Worm (Caenorhabditis elegans): ENCODE results near the gene T25F10.4.

The T25F10.4 gene

ce11 chrV:6803992-6804391 lies 41.7 kb upstream of the T25F10.4 start, which contains the start of gene dmsr-11:
Gene dmsr-11, minus strand, starts transcription at chrV:6804092.
- TF ChIP-seq ceh-28 (tag; optimal IDR thresholded peaks at IDR 0.05) (no peak), nhr-237 (tag; optimal IDR thresholded peaks at IDR 0.05) (no peak), nhr-23 (tag; optimal IDR thresholded peaks at IDR 0.05) (no peak), elt-3 (tag; optimal IDR thresholded peaks at IDR 0.05) (no peak), ZK546.5 (tag; optimal IDR thresholded peaks at IDR 0.05) (no peak), zag-1 (tag; optimal IDR thresholded peaks at IDR 0.05) (no peak), jun-1 (tag; optimal IDR thresholded peaks at IDR 0.05) (no peak), ztf-11 (tag; optimal IDR thresholded peaks at IDR 0.05) (no peak), nfya-1 (tag; optimal IDR thresholded peaks at IDR 0.05; ENCODE audit: insufficient read depth) (no peak), pha-4 (tag; optimal IDR thresholded peaks at IDR 0.05) (no peak)

ce11 chrV:6801850-6802249 lies 39.6 kb upstream of the T25F10.4 start, which contains the start of gene dmsr-10:
Gene dmsr-10, minus strand, starts transcription at chrV:6801950.
- TF ChIP-seq unc-62 (GFP tag; optimal IDR thresholded peaks at IDR 0.05) (no peak), ama-1 (optimal IDR thresholded peaks at IDR 0.05) (no peak)

- TF ChIP-seq nfya-1 (tag; optimal IDR thresholded peaks at IDR 0.05; ENCODE audit: insufficient read depth) (no peak), skn-1 (tag; optimal IDR thresholded peaks at IDR 0.05) (no peak), nhr-67 (tag; optimal IDR thresholded peaks at IDR 0.05) (no peak)
These were observed 37.3 kb upstream of the T25F10.4 start, which contains the start of gene dmsr-9 for ce11 chrV:6799564-6799963. Gene dmsr-9, minus strand, starts transcription at chrV:6799664.

- TF ChIP-seq egl-5 (tag; optimal IDR thresholded peaks at IDR 0.05) (peak; percentile 47), ZK546.5 (tag; optimal IDR thresholded peaks at IDR 0.05) (no peak), hmg-11 (tag; optimal IDR thresholded peaks at IDR 0.05) (peak; percentile 88), nhr-23 (tag; optimal IDR thresholded peaks at IDR 0.05) (peak; percentile 65), pqm-1 (tag; optimal IDR thresholded peaks at IDR 0.05) (no peak), elt-2 (tag; optimal IDR thresholded peaks at IDR 0.05) (peak; percentile 16), pha-4 (tag; optimal IDR thresholded peaks at IDR 0.05) (peak; percentile 58), R02D3.7 (tag; optimal IDR thresholded peaks at IDR 0.05) (peak; percentile 10), ztf-11 (tag; optimal IDR thresholded peaks at IDR 0.05) (no peak), snpc-4 (tag; optimal IDR thresholded peaks at IDR 0.05) (peak; percentile 11), lin-39 (tag; optimal IDR thresholded peaks at IDR 0.05) (peak; percentile 83), jun-1 (tag; optimal IDR thresholded peaks at IDR 0.05) (no peak), nfya-1 (tag; optimal IDR thresholded peaks at IDR 0.05; ENCODE audit: insufficient read depth) (peak; percentile 63)
These were observed 34.6 kb upstream of the T25F10.4 start for ce11 chrV:6796894-6797293.

DNA sequence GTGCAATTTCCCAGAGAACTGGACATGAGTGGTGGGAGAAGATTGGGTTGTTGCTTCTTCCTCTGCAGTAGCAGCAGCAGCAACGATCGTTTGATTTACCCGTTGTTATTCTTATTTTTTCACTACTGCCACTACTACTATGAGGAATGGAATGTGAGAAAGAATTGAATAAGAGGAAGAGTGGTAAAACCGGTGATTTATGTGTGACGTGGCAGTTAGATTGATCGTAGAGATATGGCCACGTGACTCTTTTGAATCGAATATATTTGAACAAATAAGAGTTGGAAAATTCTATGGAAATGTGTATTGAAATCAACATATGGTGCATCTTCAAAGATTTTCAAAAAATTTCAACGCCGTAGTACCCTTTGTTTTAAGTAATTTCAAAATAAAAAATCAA lies 34.0 kb upstream of the T25F10.4 start:
- TF ChIP-seq fkh-2 (tag; optimal IDR thresholded peaks at IDR 0.05) (no peak), lin-15B (tag; optimal IDR thresholded peaks at IDR 0.05) (no peak), eor-1 (tag; optimal IDR thresholded peaks at IDR 0.05) (no peak), ceh-9 (tag; optimal IDR thresholded peaks at IDR 0.05) (no peak), elt-3 (tag; optimal IDR thresholded peaks at IDR 0.05) (no peak), ceh-82 (tag; optimal IDR thresholded peaks at IDR 0.05) (no peak), skn-1 (tag; optimal IDR thresholded peaks at IDR 0.05) (no peak), lsy-12 (tag; optimal IDR thresholded peaks at IDR 0.05) (no peak), ztf-4 (tag; optimal IDR thresholded peaks at IDR 0.05) (no peak), aly-2 (tag; optimal IDR thresholded peaks at IDR 0.05) (no peak), daf-12 (tag; optimal IDR thresholded peaks at IDR 0.05) (no peak), ztf-11 (tag; optimal IDR thresholded peaks at IDR 0.05) (no peak), elt-2 (tag; optimal IDR thresholded peaks at IDR 0.05) (no peak)

DNA sequence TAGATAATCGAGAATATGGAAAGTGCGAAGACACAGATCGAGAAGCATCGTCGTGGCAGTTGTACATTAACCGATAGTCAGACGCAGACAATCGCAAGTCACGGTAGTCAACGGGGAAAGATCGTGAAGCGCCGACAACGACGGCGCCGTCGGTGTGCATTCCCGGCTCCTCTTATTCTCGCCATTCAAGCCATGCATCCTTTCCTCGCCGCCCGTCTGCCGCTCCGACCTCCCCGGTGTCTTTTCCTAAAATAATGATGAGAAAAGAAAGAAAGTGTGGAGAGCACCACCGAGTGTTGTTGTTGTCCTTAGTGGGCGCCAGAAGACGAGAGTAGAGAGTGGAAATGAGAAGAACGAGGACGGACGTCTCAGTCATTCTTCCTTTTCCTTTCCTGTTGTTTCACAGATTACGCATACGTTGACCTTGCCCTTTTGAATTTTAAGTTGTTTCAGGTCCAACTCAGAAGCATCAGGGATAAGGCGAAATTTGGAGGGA lies 31.5 kb upstream of the T25F10.4 start, which contains the start of gene ZC404.1:
TSS of gene ZC404.1 (plus strand) at position 446 of the 496 bp plus-strand sequence.
- TF ChIP-seq snpc-4 (tag; optimal IDR thresholded peaks at IDR 0.05) (peak; percentile 71), sea-2 (GFP tag; optimal IDR thresholded peaks at IDR 0.05) (no peak), elt-3 (tag; optimal IDR thresholded peaks at IDR 0.05) (no peak), ceh-82 (tag; optimal IDR thresholded peaks at IDR 0.05) (no peak), fos-1 (tag; optimal IDR thresholded peaks at IDR 0.05) (no peak), nhr-43 (tag; optimal IDR thresholded peaks at IDR 0.05; ENCODE audit: poor library complexity, severe bottlenecking) (no peak), lin-39 (tag; optimal IDR thresholded peaks at IDR 0.05) (peak; percentile 28)

Measured in whole organism, L3 larva.